Worm (Caenorhabditis elegans): ENCODE results near the gene tyr-2.

- TF ChIP-seq ceh-82 (tag; optimal IDR thresholded peaks at IDR 0.05): no peak
- TF ChIP-seq lin-15B (tag; optimal IDR thresholded peaks at IDR 0.05): no peak
- TF ChIP-seq ztf-4 (tag; optimal IDR thresholded peaks at IDR 0.05): no peak
- no peak for TF ChIP-seq nhr-84 (tag; optimal IDR thresholded peaks at IDR 0.05)
- TF ChIP-seq pqm-1 (tag; optimal IDR thresholded peaks at IDR 0.05): no peak
- no peak for TF ChIP-seq elt-2 (tag; optimal IDR thresholded peaks at IDR 0.05)
- TF ChIP-seq nhr-11 (tag; optimal IDR thresholded peaks at IDR 0.05): no peak
Observed at ce11 chrIII:13772876-13773275, 28.9 kb downstream of the tyr-2 start, which contains the start of gene mdt-29.
